Worm (Caenorhabditis elegans) whole organism, L4/young adult: ENCODE results near the gene csr-1.

Experiments
- W03F9.2 ChIP-seq: fragments of 150-350 bp; optimal IDR thresholded peaks from 2 replicates; lab custom pipeline; 2014; ENCODE audit warnings: missing biosample characterization, missing genetic modification characterization
- dao-5 ChIP-seq: sonication (generic microtip); optimal IDR thresholded peaks from 2 replicates; lab custom pipeline; 2016; ENCODE audit warnings: missing genotype, missing genetic modification characterization, moderate library complexity, missing compliant biosample characterization
- him-1 ChIP-seq: sonication (generic microtip); optimal IDR thresholded peaks from 2 replicates; lab custom pipeline; 2016; ENCODE audit warnings: missing genotype, missing genetic modification reagents, missing genetic modification characterization, missing compliant biosample characterization

DNA sequence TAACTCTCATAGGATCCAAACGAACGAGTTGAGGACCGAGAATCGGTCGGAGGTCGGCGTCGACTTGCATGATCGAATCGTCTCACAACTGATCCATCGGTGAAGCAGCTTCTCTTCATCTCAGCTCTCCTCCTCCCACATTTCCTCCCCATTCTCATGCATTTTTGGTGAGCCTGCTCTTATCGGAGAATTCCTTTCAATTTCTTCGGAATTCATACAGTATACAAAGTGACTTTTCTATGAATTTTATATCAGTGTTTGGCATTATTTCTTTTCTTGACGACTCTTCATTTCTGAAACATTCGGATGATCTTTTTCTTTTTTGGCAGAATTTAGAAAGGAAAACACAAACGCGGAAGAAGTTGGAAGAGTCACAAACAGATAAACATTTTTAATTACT lies 30.0 kb downstream of the csr-1 start, which contains the start of gene mec-17:
- TF ChIP-seq dao-5 (tag; lab: Kevin White, UChicago) (no peak), him-1 (tag; lab: Kevin White, UChicago) (no peak), W03F9.2 (tag; lab: Kevin White, UChicago) (no peak)
